Worm (Caenorhabditis elegans): ENCODE measurements around the gene slc-17.5.

Gene slc-17.5

ce11 chrV:8254973-8255372 is 29.7 kb downstream of the slc-17.5 start:
- TF ChIP-seq pha-4 (tag; optimal IDR thresholded peaks at IDR 0.05) (no peak), blmp-1 (tag; optimal IDR thresholded peaks at IDR 0.05) (peak; percentile 50), zip-8 (tag; optimal IDR thresholded peaks at IDR 0.05) (peak; percentile 74)

- TF ChIP-seq M03D4.4 (tag; optimal IDR thresholded peaks at IDR 0.05): no peak
- TF ChIP-seq nhr-2 (tag; optimal IDR thresholded peaks at IDR 0.05): no peak
- TF ChIP-seq mls-2 (tag; optimal IDR thresholded peaks at IDR 0.05): no peak
- peak; percentile 99 for TF ChIP-seq ces-1 (GFP tag; optimal IDR thresholded peaks at IDR 0.05)
- no peak for TF ChIP-seq nhr-28 (tag; optimal IDR thresholded peaks at IDR 0.05)
- TF ChIP-seq ham-2 (GFP tag; optimal IDR thresholded peaks at IDR 0.05): no peak
- TF ChIP-seq unc-62 (GFP tag; optimal IDR thresholded peaks at IDR 0.05): no peak
- no peak for TF ChIP-seq sem-2 (GFP tag; optimal IDR thresholded peaks at IDR 0.05)
These were observed 30.8 kb downstream of the slc-17.5 start for ce11 chrV:8253946-8254345.

- no peak for TF ChIP-seq lsy-2 (tag; optimal IDR thresholded peaks at IDR 0.05)
- no peak for TF ChIP-seq ceh-39 (tag; optimal IDR thresholded peaks at IDR 0.05)
- TF ChIP-seq lin-13 (tag; optimal IDR thresholded peaks at IDR 0.05): no peak
- TF ChIP-seq elt-3 (tag; optimal IDR thresholded peaks at IDR 0.05): no peak
- TF ChIP-seq hlh-1 (tag; optimal IDR thresholded peaks at IDR 0.05): peak; percentile 15
- TF ChIP-seq blmp-1 (tag; optimal IDR thresholded peaks at IDR 0.05): no peak
- TF ChIP-seq mep-1 (tag; optimal IDR thresholded peaks at IDR 0.05): no peak
- TF ChIP-seq elt-1 (tag; optimal IDR thresholded peaks at IDR 0.05; ENCODE audit: borderline replicate concordance, insufficient read depth): no peak
- TF ChIP-seq pha-4 (tag; optimal IDR thresholded peaks at IDR 0.05): no peak
- TF ChIP-seq lin-32 (GFP tag; optimal IDR thresholded peaks at IDR 0.05): no peak
- no peak for TF ChIP-seq nhr-12 (tag; optimal IDR thresholded peaks at IDR 0.05)
- no peak for TF ChIP-seq ces-1 (GFP tag; optimal IDR thresholded peaks at IDR 0.05)
- no peak for TF ChIP-seq sptf-1 (tag; optimal IDR thresholded peaks at IDR 0.05)
- no peak for TF ChIP-seq unc-39 (tag; optimal IDR thresholded peaks at IDR 0.05)
- peak; percentile 84 for TF ChIP-seq unc-62 (GFP tag; optimal IDR thresholded peaks at IDR 0.05)
- peak; percentile 53 for TF ChIP-seq mab-5 (tag; optimal IDR thresholded peaks at IDR 0.05)
- no peak for TF ChIP-seq ztf-11 (tag; optimal IDR thresholded peaks at IDR 0.05)
- no peak for TF ChIP-seq ham-2 (GFP tag; optimal IDR thresholded peaks at IDR 0.05)
- no peak for TF ChIP-seq zip-8 (tag; optimal IDR thresholded peaks at IDR 0.05)
- TF ChIP-seq nhr-76 (tag; optimal IDR thresholded peaks at IDR 0.05): no peak
- no peak for TF ChIP-seq ceh-43 (GFP tag; optimal IDR thresholded peaks at IDR 0.05)
- no peak for TF ChIP-seq ceh-83 (GFP tag; optimal IDR thresholded peaks at IDR 0.05)
- TF ChIP-seq tbx-8 (GFP tag; optimal IDR thresholded peaks at IDR 0.05): no peak
- TF ChIP-seq nhr-2 (tag; optimal IDR thresholded peaks at IDR 0.05): no peak
- no peak for TF ChIP-seq M03D4.4 (tag; optimal IDR thresholded peaks at IDR 0.05)
These were observed 32.2 kb downstream of the slc-17.5 start for ce11 chrV:8252532-8252931.

ce11 chrV:8251075-8251474 is 33.6 kb downstream of the slc-17.5 start:
- TF ChIP-seq nhr-2 (tag; optimal IDR thresholded peaks at IDR 0.05): no peak
- no peak for TF ChIP-seq lin-32 (GFP tag; optimal IDR thresholded peaks at IDR 0.05)
- TF ChIP-seq nhr-28 (tag; optimal IDR thresholded peaks at IDR 0.05): no peak
- no peak for TF ChIP-seq nhr-76 (tag; optimal IDR thresholded peaks at IDR 0.05)
- no peak for TF ChIP-seq flh-1 (GFP tag; optimal IDR thresholded peaks at IDR 0.05)
- TF ChIP-seq unc-120 (tag; optimal IDR thresholded peaks at IDR 0.05; ENCODE audit: poor library complexity, severe bottlenecking): no peak
- no peak for TF ChIP-seq snpc-4 (tag; optimal IDR thresholded peaks at IDR 0.05)

ce11 chrV:8250208-8250607 is 34.5 kb downstream of the slc-17.5 start, which contains the start of gene C16D9.6:
Gene C16D9.6 (minus strand): TSS chrV:8250308.
- TF ChIP-seq bed-3 (GFP tag; optimal IDR thresholded peaks at IDR 0.05) (no peak), elt-1 (tag; optimal IDR thresholded peaks at IDR 0.05; ENCODE audit: borderline replicate concordance, insufficient read depth) (no peak), nhr-2 (tag; optimal IDR thresholded peaks at IDR 0.05) (no peak), mls-2 (tag; optimal IDR thresholded peaks at IDR 0.05) (no peak), nhr-28 (tag; optimal IDR thresholded peaks at IDR 0.05) (no peak), unc-39 (tag; optimal IDR thresholded peaks at IDR 0.05) (no peak), nhr-237 (tag; optimal IDR thresholded peaks at IDR 0.05) (no peak), ham-2 (GFP tag; optimal IDR thresholded peaks at IDR 0.05) (no peak), zip-8 (tag; optimal IDR thresholded peaks at IDR 0.05) (no peak), blmp-1 (tag; optimal IDR thresholded peaks at IDR 0.05) (no peak), hlh-1 (tag; optimal IDR thresholded peaks at IDR 0.05) (no peak), elt-3 (tag; optimal IDR thresholded peaks at IDR 0.05) (no peak), lsy-2 (tag; optimal IDR thresholded peaks at IDR 0.05) (no peak), snpc-4 (tag; optimal IDR thresholded peaks at IDR 0.05) (no peak), mab-5 (tag; optimal IDR thresholded peaks at IDR 0.05) (no peak), cnd-1 (tag; optimal IDR thresholded peaks at IDR 0.05) (no peak)

Data from whole organism, mixed stage, embryonic.